Worm (Caenorhabditis elegans) whole organism, midembryonic: ENCODE measurements around the gene plg-1.

Source experiments
- flt-1 ChIP-seq: fragments of 200-800 bp; sonication (Bioruptor generic); IDR thresholded peaks from 2 replicates; pipeline ENCODE4 v1.3.6; 2022; ENCODE audit warnings: missing genetic modification characterization, missing compliant biosample characterization
- klf-2 ChIP-seq: fragments of 200-800 bp; sonication (Bioruptor generic); conservative IDR thresholded peaks from 2 replicates; pipeline ENCODE4 v1.3.6; 2022; ENCODE audit warnings: missing genetic modification reagents, missing genetic modification characterization, missing compliant biosample characterization
- med-1 ChIP-seq: sonication (generic microtip); optimal IDR thresholded peaks from 2 replicates; lab custom pipeline; 2017; ENCODE audit warnings: missing genetic modification characterization, mild to moderate bottlenecking, missing compliant biosample characterization, antibody characterized with exemption, missing genetic modification reagents; ENCODE audit not compliant: insufficient read depth
- ref-1 ChIP-seq: fragments of 200-800 bp; sonication (Bioruptor generic); conservative IDR thresholded peaks from 2 replicates; pipeline ENCODE4 v1.3.6; 2022; ENCODE audit warnings: missing genetic modification reagents, missing genetic modification characterization, missing compliant biosample characterization
- ztf-29 ChIP-seq: fragments of 200-800 bp; sonication (Bioruptor generic); IDR thresholded peaks from 2 replicates; pipeline ENCODE4 v1.3.6; 2022; ENCODE audit warnings: missing genetic modification reagents, missing genetic modification characterization, missing compliant biosample characterization

DNA sequence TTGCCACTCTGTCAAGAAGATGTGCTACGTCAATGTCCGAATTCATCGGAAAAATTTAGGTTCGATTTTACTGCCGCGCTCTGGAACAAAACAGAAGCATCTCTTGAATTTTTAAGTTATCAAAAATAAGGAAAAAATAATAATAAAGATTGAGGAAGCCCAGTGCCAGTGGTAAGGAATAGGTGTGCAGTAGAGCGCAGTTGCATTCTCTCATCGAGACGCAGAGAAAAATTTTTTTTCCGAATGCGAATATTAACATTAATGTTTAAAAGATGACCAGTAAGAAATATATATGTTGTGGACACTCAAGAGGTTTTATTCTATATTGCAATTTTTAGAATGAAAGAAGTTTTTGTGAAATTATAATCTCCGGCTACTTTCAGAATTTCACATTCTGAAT, 4.3 kb upstream of the plg-1 start:
- TF ChIP-seq med-1 (GFP tag; lab: Kevin White, UChicago): no peak
- TF ChIP-seq klf-2: no peak
- no peak for TF ChIP-seq ref-1 (GFP tag; lab: Robert Waterston, UW)
- TF ChIP-seq flt-1 (GFP tag; lab: Robert Waterston, UW): no peak
- TF ChIP-seq ztf-29 (GFP tag; lab: Robert Waterston, UW): peak; percentile 46; the same call in 1 of the 2 replicates
